Worm (Caenorhabditis elegans): ENCODE results near the gene fipr-11.

- TF ChIP-seq daf-16 (GFP tag; optimal IDR thresholded peaks at IDR 0.05) (no peak), daf-16 (tag; optimal IDR thresholded peaks at IDR 0.05) (no peak), ztf-7 (tag; optimal IDR thresholded peaks at IDR 0.05) (no peak), daf-8 (GFP tag; IDR thresholded peaks at IDR 0.05) (no peak), F37D6.2 (tag; optimal IDR thresholded peaks at IDR 0.05) (no peak), aly-2 (tag; optimal IDR thresholded peaks at IDR 0.05) (no peak), nhr-11 (tag; optimal IDR thresholded peaks at IDR 0.05) (no peak), nhr-6 (tag; optimal IDR thresholded peaks at IDR 0.05) (no peak), nhr-76 (tag; optimal IDR thresholded peaks at IDR 0.05) (no peak), F26F4.8 (GFP tag; conservative IDR thresholded peaks at IDR 0.05) (no peak), nhr-28 (tag; optimal IDR thresholded peaks at IDR 0.05) (no peak)
Observed at ce11 chrV:9906115-9906514, at the start of gene fipr-11.
